Worm (Caenorhabditis elegans): ENCODE measurements around the gene lido-7.
"Not testable (repeated sequence)": the region's sequence is repeated elsewhere in the genome, so short reads cannot be mapped to it uniquely, and the experiment has no call there.

lido-7 gene

ce11 chrII:3023381-3023935 lies 35.4 kb downstream of the lido-7 start, which contains the start of gene clec-2:
Gene clec-2, minus strand, starts transcription at chrII:3023431.
- no peak for TF ChIP-seq dpl-1 (GFP tag; optimal IDR thresholded peaks at IDR 0.05)
- no peak for TF ChIP-seq aha-1 (tag; optimal IDR thresholded peaks at IDR 0.05)
- TF ChIP-seq C16A3.4 (tag; optimal IDR thresholded peaks at IDR 0.05) = no peak
- no peak for TF ChIP-seq xbp-1 (tag; optimal IDR thresholded peaks at IDR 0.05)
- TF ChIP-seq jun-1 (tag; optimal IDR thresholded peaks at IDR 0.05) = no peak
- no peak for TF ChIP-seq elt-2 (tag; optimal IDR thresholded peaks at IDR 0.05)
- no peak for TF ChIP-seq sox-4 (tag; optimal IDR thresholded peaks at IDR 0.05)
- no peak for TF ChIP-seq ces-1 (GFP tag; optimal IDR thresholded peaks at IDR 0.05)
- no peak for TF ChIP-seq nhr-19 (GFP tag; conservative IDR thresholded peaks at IDR 0.05)
- TF ChIP-seq ceh-88 (GFP tag; IDR thresholded peaks at IDR 0.05) = no peak
- TF ChIP-seq egl-13 (tag; optimal IDR thresholded peaks at IDR 0.05) = no peak

DNA sequence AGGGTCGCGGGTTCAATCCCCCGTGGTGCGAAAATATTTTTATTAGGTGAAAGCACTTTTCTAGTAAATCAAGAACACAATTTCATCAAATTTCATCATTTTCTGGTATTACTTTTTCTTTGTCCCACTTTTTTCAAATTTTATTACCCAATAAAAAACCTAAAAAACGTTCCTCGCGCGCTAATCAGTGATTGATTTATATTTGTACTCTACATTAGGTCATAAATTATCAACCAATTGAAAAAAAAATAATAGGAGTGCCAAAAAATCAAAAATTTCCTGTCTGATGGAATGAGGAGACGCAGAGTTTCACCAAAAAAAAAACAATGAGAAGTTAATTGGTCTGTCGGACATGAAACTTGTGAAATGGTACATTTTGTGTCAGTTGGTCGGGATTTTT lies 36.6 kb downstream of the lido-7 start:
- no peak for TF ChIP-seq skn-1 (tag; optimal IDR thresholded peaks at IDR 0.05)

DNA sequence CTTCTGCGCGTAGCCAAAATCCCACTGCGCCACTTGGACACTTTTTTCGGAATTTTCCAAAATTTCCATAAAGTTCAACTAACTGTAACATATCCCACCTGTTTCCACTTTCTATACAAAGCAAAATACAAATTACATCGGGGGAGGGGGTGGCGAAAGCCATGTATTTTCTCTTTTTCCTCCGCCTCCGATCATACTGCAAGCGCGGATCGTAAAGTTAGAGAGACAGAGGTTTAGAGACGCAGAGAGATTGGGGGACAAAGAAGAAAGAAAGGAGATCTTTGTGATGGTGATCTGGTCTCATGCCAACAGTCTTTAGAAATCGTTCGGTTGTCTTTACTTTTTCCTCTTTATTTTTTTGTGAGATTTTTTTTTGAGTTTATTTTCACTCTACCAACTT lies 40.2 kb downstream of the lido-7 start:
- TF ChIP-seq C16A3.4 (tag; optimal IDR thresholded peaks at IDR 0.05) = peak; percentile 7
- peak; percentile 98 for TF ChIP-seq blmp-1 (tag; optimal IDR thresholded peaks at IDR 0.05)
- peak; percentile 21 for TF ChIP-seq snu-23 (GFP tag; optimal IDR thresholded peaks at IDR 0.05)
- TF ChIP-seq lin-39 (tag; optimal IDR thresholded peaks at IDR 0.05) = no peak
- TF ChIP-seq mep-1 (tag; optimal IDR thresholded peaks at IDR 0.05) = peak; percentile 23
- TF ChIP-seq alr-1 (tag; optimal IDR thresholded peaks at IDR 0.05; ENCODE audit: borderline replicate concordance) = no peak
- peak in 1 of 6 experiments; percentile 31 for TF ChIP-seq elt-3 (tag; optimal IDR thresholded peaks at IDR 0.05)
- no peak for TF ChIP-seq efl-1 (optimal IDR thresholded peaks at IDR 0.05)
- peak in 1 of 2 experiments; percentile 8 for TF ChIP-seq efl-1 (GFP tag; optimal IDR thresholded peaks at IDR 0.05 in 1 of 2)

ce11 chrII:3030416-3030815 lies 42.3 kb downstream of the lido-7 start:
- no peak for TF ChIP-seq pag-3 (tag; optimal IDR thresholded peaks at IDR 0.05; ENCODE audit: borderline replicate concordance, insufficient read depth)
- peak; percentile 57 for TF ChIP-seq nhr-85 (tag)
- TF ChIP-seq lin-14 (GFP tag; optimal IDR thresholded peaks at IDR 0.05) = peak; percentile 29
- TF ChIP-seq ceh-8 (GFP tag; optimal IDR thresholded peaks at IDR 0.05) = no peak
- TF ChIP-seq blmp-1 (tag; optimal IDR thresholded peaks at IDR 0.05) = peak; percentile 91

ce11 chrII:3032480-3032879 lies 44.4 kb downstream of the lido-7 start, which contains the start of gene B0454.6:
Gene B0454.6, plus strand, starts transcription at chrII:3032780.
- not testable (repeated sequence) for TF ChIP-seq sup-37, lin-13, lin-14 (GFP tag; optimal IDR thresholded peaks at IDR 0.05)

- no peak for TF ChIP-seq nhr-84 (tag; optimal IDR thresholded peaks at IDR 0.05)
- no peak for TF ChIP-seq grh-1 (GFP tag; IDR thresholded peaks at IDR 0.05)
- TF ChIP-seq lin-39 (tag; optimal IDR thresholded peaks at IDR 0.05) = no peak
- TF ChIP-seq aly-2 (tag; optimal IDR thresholded peaks at IDR 0.05) = no peak
- no peak for TF ChIP-seq swsn-7 (tag; optimal IDR thresholded peaks at IDR 0.05)
- no peak for TF ChIP-seq Y116A8C.19 (tag; optimal IDR thresholded peaks at IDR 0.05; ENCODE audit: borderline replicate concordance)
- TF ChIP-seq efl-1 (optimal IDR thresholded peaks at IDR 0.05) = no peak
- no peak for TF ChIP-seq efl-1 (GFP tag; optimal IDR thresholded peaks at IDR 0.05 in 1 of 2)
Observed at ce11 chrII:3034914-3035313, 46.8 kb downstream of the lido-7 start.

All from whole organism, L1 larva.